Comparison of ENCODE assay signal across 1 fruit fly cellular context in the genomic region with DNA sequence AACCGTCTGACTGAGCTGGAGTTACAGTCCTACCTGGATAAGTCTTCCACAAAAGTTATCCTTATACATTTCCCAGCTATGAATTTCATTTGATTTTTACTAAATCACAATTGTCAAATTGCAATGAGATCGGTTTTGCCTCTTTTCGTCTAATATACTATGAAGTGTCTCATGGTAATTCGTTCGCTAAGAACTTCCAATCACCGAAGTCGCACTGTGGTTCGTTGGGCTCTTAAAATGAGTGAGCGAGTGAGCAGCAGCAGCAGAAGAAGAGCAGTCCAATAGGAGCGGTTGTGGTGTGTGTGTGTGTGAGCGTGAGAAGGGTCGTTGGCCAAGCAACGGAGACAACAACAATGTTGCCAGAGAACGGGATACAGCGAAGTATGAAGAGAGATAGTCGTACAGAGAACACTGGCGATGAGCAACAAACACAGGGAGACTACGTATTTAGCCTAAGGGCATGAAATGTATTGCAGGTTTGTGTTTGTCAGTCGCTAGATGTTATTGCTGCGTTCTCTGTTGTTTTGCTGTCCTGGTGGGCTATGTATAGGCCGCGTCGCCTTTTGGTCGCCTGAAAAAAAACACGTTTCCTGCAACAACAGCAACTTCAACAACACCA.
A peak's percentile ranks its signal among the peaks of the same experiment; 100 is the strongest.
TF ChIP-seq lines count a peak whose summit lies in the region.

No protein-coding gene starts in this region.

TF ChIP-seq in whole organism, embryonic, 481 proteins besides CTCF, POLR2A, EP300 and RAD21 (continued from another document and continues in another):
- TF ChIP-seq tio (GFP tag; optimal IDR thresholded peaks at IDR 0.05; lab: Kevin White, UChicago) (peak; percentile 79), CG1602 (GFP tag; optimal IDR thresholded peaks at IDR 0.05; lab: Kevin White, UChicago) (peak; percentile 88), dmrt99B (tag; optimal IDR thresholded peaks at IDR 0.05; lab: Kevin White, UChicago) (peak; percentile 90), fd3F (GFP tag; optimal IDR thresholded peaks at IDR 0.05; lab: Kevin White, UChicago) (peak; percentile 84), CG32767 (GFP tag; IDR thresholded peaks at IDR 0.05; lab: Robert Waterston, UW) (peak; percentile 83), CG12071 (GFP tag; optimal IDR thresholded peaks at IDR 0.05; lab: Kevin White, UChicago) (peak; percentile 91), toy (GFP tag; IDR thresholded peaks at IDR 0.05; lab: Robert Waterston, UW) (peak; percentile 81), CG10462 (GFP tag; optimal IDR thresholded peaks at IDR 0.05; lab: Kevin White, UChicago) (peak; percentile 90), Gsc (GFP tag; IDR thresholded peaks at IDR 0.05; lab: Robert Waterston, UW) (no peak), CG10654 (GFP tag; optimal IDR thresholded peaks at IDR 0.05; lab: Kevin White, UChicago) (peak; percentile 87), ttk (GFP tag; IDR thresholded peaks at IDR 0.05; lab: Robert Waterston, UW) (peak; percentile 88), CG12104 (GFP tag; optimal IDR thresholded peaks at IDR 0.05; lab: Kevin White, UChicago) (peak; percentile 70), CG12942 (GFP tag; optimal IDR thresholded peaks at IDR 0.05; lab: Kevin White, UChicago) (peak; percentile 89), sim (GFP tag; IDR thresholded peaks at IDR 0.05; lab: Robert Waterston, UW) (peak; percentile 74; the same call in 1 of the 2 replicates), vfl (GFP tag; optimal IDR thresholded peaks at IDR 0.05; lab: Kevin White, UChicago) (peak; percentile 90), cato (GFP tag; optimal IDR thresholded peaks at IDR 0.05; lab: Kevin White, UChicago; ENCODE audit: borderline replicate concordance) (peak; percentile 84), nom (GFP tag; optimal IDR thresholded peaks at IDR 0.05; lab: Kevin White, UChicago) (peak; percentile 86), Hey (tag; optimal IDR thresholded peaks at IDR 0.05; lab: Kevin White, UChicago) (peak; percentile 70), gsb (GFP tag; IDR thresholded peaks at IDR 0.05; lab: Robert Waterston, UW) (peak; percentile 73), CG10147 (GFP tag; optimal IDR thresholded peaks at IDR 0.05; lab: Kevin White, UChicago) (peak; percentile 89), emc (GFP tag; optimal IDR thresholded peaks at IDR 0.05; lab: Kevin White, UChicago) (peak; percentile 59), pum (GFP tag; optimal IDR thresholded peaks at IDR 0.05; lab: Kevin White, UChicago) (peak; percentile 94), Ptx1 (GFP tag; IDR thresholded peaks at IDR 0.05; lab: Robert Waterston, UW) (peak; percentile 93), ato (GFP tag; IDR thresholded peaks at IDR 0.05; lab: Robert Waterston, UW; ENCODE audit: partially characterized antibody) (no peak), p53 (GFP tag; optimal IDR thresholded peaks at IDR 0.05; lab: Kevin White, UChicago) (peak; percentile 79), slp2 (GFP tag; optimal IDR thresholded peaks at IDR 0.05; lab: Kevin White, UChicago) (peak; percentile 87), gro (GFP tag; optimal IDR thresholded peaks at IDR 0.05; lab: Kevin White, UChicago) (peak; percentile 96), Antp (GFP tag; optimal IDR thresholded peaks at IDR 0.05; lab: Kevin White, UChicago) (peak; percentile 96), Hmx (GFP tag; optimal IDR thresholded peaks at IDR 0.05; lab: Kevin White, UChicago) (no peak), Atf-2 (GFP tag; optimal IDR thresholded peaks at IDR 0.05; lab: Kevin White, UChicago) (peak; percentile 89), TFAM (GFP tag; optimal IDR thresholded peaks at IDR 0.05; lab: Kevin White, UChicago) (peak; percentile 29), sr (GFP tag; IDR thresholded peaks at IDR 0.05; lab: Robert Waterston, UW) (peak; percentile 64; the same call in 2 of the 3 replicates), Fer2 (tag; optimal IDR thresholded peaks at IDR 0.05; lab: Kevin White, UChicago) (peak; percentile 70), tgo (GFP tag; IDR thresholded peaks at IDR 0.05; lab: Robert Waterston, UW) (peak; percentile 89), CoRest (tag; optimal IDR thresholded peaks at IDR 0.05; lab: Kevin White, UChicago) (peak; percentile 91), gcm2 (GFP tag; optimal IDR thresholded peaks at IDR 0.05; lab: Kevin White, UChicago) (peak; percentile 85), Hr78 (GFP tag; optimal IDR thresholded peaks at IDR 0.05; lab: Kevin White, UChicago) (peak in 1 of 2 experiments; percentile 60), ken (GFP tag; IDR thresholded peaks at IDR 0.05; lab: Robert Waterston, UW) (peak; percentile 87), pnt (GFP tag; optimal IDR thresholded peaks at IDR 0.05; lab: Kevin White, UChicago) (peak; percentile 93), ab (GFP tag; optimal IDR thresholded peaks at IDR 0.05; lab: Kevin White, UChicago) (peak; percentile 82), hbn (GFP tag; IDR thresholded peaks at IDR 0.05; lab: Robert Waterston, UW; ENCODE audit: partially characterized antibody) (no peak), Myb (GFP tag; optimal IDR thresholded peaks at IDR 0.05; lab: Kevin White, UChicago) (peak; percentile 82), Deaf1 (tag; optimal IDR thresholded peaks at IDR 0.05; lab: Kevin White, UChicago) (peak; percentile 74), fd64A (GFP tag; optimal IDR thresholded peaks at IDR 0.05; lab: Kevin White, UChicago) (peak; percentile 79), inv (GFP tag; IDR thresholded peaks at IDR 0.05; lab: Robert Waterston, UW; ENCODE audit: partially characterized antibody) (no peak), nerfin-2 (GFP tag; IDR thresholded peaks at IDR 0.05; lab: Robert Waterston, UW; ENCODE audit: partially characterized antibody) (no peak), CG9932 (GFP tag; IDR thresholded peaks at IDR 0.05; lab: Robert Waterston, UW) (peak; percentile 89), CG10565 (GFP tag; optimal IDR thresholded peaks at IDR 0.05; lab: Kevin White, UChicago) (no peak), CG17359 (tag; optimal IDR thresholded peaks at IDR 0.05; lab: Kevin White, UChicago) (peak; percentile 94), org-1 (GFP tag; optimal IDR thresholded peaks at IDR 0.05; lab: Kevin White, UChicago) (peak; percentile 93), CkIIα-i1 (GFP tag; IDR thresholded peaks at IDR 0.05; lab: Robert Waterston, UW) (0 out of 2 replicates have a peak, but pooled peaks have one; percentile 34), Camta (GFP tag; optimal IDR thresholded peaks at IDR 0.05; lab: Kevin White, UChicago) (peak; percentile 88), pho (GFP tag; optimal IDR thresholded peaks at IDR 0.05; lab: Kevin White, UChicago) (peak; percentile 89), nau (GFP tag; optimal IDR thresholded peaks at IDR 0.05; lab: Kevin White, UChicago) (peak; percentile 81), CG7271 (tag; optimal IDR thresholded peaks at IDR 0.05; lab: Kevin White, UChicago) (peak; percentile 51), CG8765 (GFP tag; IDR thresholded peaks at IDR 0.05; lab: Robert Waterston, UW) (peak; percentile 84), MTF-1 (GFP tag; optimal IDR thresholded peaks at IDR 0.05; lab: Kevin White, UChicago; ENCODE audit: borderline replicate concordance) (peak; percentile 78), Aef1 (GFP tag; IDR thresholded peaks at IDR 0.05; lab: Robert Waterston, UW) (peak; percentile 85), CG34224 (GFP tag; IDR thresholded peaks at IDR 0.05; lab: Robert Waterston, UW; ENCODE audit: partially characterized antibody) (no peak), CG31224 (GFP tag; IDR thresholded peaks at IDR 0.05; lab: Robert Waterston, UW) (peak; percentile 72), prd (optimal IDR thresholded peaks at IDR 0.05; lab: Kevin White, UChicago) (no peak), prd (GFP tag; IDR thresholded peaks at IDR 0.05; lab: Robert Waterston, UW) (peak; percentile 95), CG9437 (GFP tag; optimal IDR thresholded peaks at IDR 0.05; lab: Kevin White, UChicago) (peak; percentile 76), ac (GFP tag; optimal IDR thresholded peaks at IDR 0.05; lab: Kevin White, UChicago) (peak; percentile 80), Atf3 (GFP tag; optimal IDR thresholded peaks at IDR 0.05; lab: Kevin White, UChicago) (peak; percentile 86), CG12219 (GFP tag; optimal IDR thresholded peaks at IDR 0.05; lab: Kevin White, UChicago) (peak; percentile 95), Sox102F (GFP tag; optimal IDR thresholded peaks at IDR 0.05; lab: Kevin White, UChicago) (peak; percentile 93), Bdp1 (GFP tag; optimal IDR thresholded peaks at IDR 0.05; lab: Kevin White, UChicago) (peak; percentile 84), lmd (GFP tag; IDR thresholded peaks at IDR 0.05; lab: Robert Waterston, UW) (peak; percentile 91), psq (GFP tag; optimal IDR thresholded peaks at IDR 0.05; lab: Kevin White, UChicago) (peak; percentile 41), Mad (GFP tag; optimal IDR thresholded peaks at IDR 0.05; lab: Kevin White, UChicago) (peak; percentile 90), CG18619 (GFP tag; optimal IDR thresholded peaks at IDR 0.05; lab: Kevin White, UChicago) (peak; percentile 87), Ets65A (GFP tag; lab: Kevin White, UChicago) (peak; percentile 98), CG7928 (GFP tag; optimal IDR thresholded peaks at IDR 0.05; lab: Kevin White, UChicago) (peak; percentile 69), ap (GFP tag; IDR thresholded peaks at IDR 0.05; lab: Robert Waterston, UW) (peak; percentile 68), CG2116 (GFP tag; optimal IDR thresholded peaks at IDR 0.05; lab: Kevin White, UChicago) (peak; percentile 62), lilli (GFP tag; optimal IDR thresholded peaks at IDR 0.05; lab: Kevin White, UChicago) (peak; percentile 97), slou (GFP tag; optimal IDR thresholded peaks at IDR 0.05; lab: Kevin White, UChicago) (peak; percentile 72), Nf-YA (GFP tag; IDR thresholded peaks at IDR 0.05; lab: Robert Waterston, UW) (peak; percentile 78), CG6175 (GFP tag; IDR thresholded peaks at IDR 0.05; lab: Robert Waterston, UW) (peak; percentile 68; the same call in 1 of the 3 replicates), zfh2 (GFP tag; optimal IDR thresholded peaks at IDR 0.05; lab: Kevin White, UChicago) (peak; percentile 93), PHDP (tag; optimal IDR thresholded peaks at IDR 0.05; lab: Kevin White, UChicago) (peak; percentile 94), ara (GFP tag; IDR thresholded peaks at IDR 0.05; lab: Robert Waterston, UW) (peak; percentile 90), CG12236 (GFP tag; optimal IDR thresholded peaks at IDR 0.05; lab: Kevin White, UChicago) (peak; percentile 87), CG16863 (GFP tag; optimal IDR thresholded peaks at IDR 0.05; lab: Kevin White, UChicago) (peak; percentile 91), jing (GFP tag; optimal IDR thresholded peaks at IDR 0.05; lab: Kevin White, UChicago) (peak; percentile 83), Spps (tag; optimal IDR thresholded peaks at IDR 0.05; lab: Kevin White, UChicago) (peak; percentile 83), Scr (GFP tag; IDR thresholded peaks at IDR 0.05; lab: Robert Waterston, UW; ENCODE audit: partially characterized antibody) (no peak), amos (GFP tag; IDR thresholded peaks at IDR 0.05; lab: Robert Waterston, UW; ENCODE audit: partially characterized antibody) (no peak), CG18476 (GFP tag; optimal IDR thresholded peaks at IDR 0.05; lab: Kevin White, UChicago) (peak; percentile 73), hkb (optimal IDR thresholded peaks at IDR 0.05; lab: Kevin White, UChicago) (no peak), hkb (GFP tag; IDR thresholded peaks at IDR 0.05; lab: Robert Waterston, UW) (peak; percentile 94), Jarid2 (GFP tag; optimal IDR thresholded peaks at IDR 0.05; lab: Kevin White, UChicago) (peak; percentile 63), HmgD (GFP tag; optimal IDR thresholded peaks at IDR 0.05; lab: Kevin White, UChicago) (peak; percentile 95), CG8290 (GFP tag; optimal IDR thresholded peaks at IDR 0.05; lab: Kevin White, UChicago) (peak; percentile 88), CG8290 (tag; optimal IDR thresholded peaks at IDR 0.05; lab: Kevin White, UChicago) (peak; percentile 48 to 97), CG2202 (tag; optimal IDR thresholded peaks at IDR 0.05; lab: Kevin White, UChicago) (peak; percentile 78), CG6765 (GFP tag; optimal IDR thresholded peaks at IDR 0.05; lab: Kevin White, UChicago) (peak; percentile 76), CG14860 (GFP tag; IDR thresholded peaks at IDR 0.05; lab: Robert Waterston, UW; ENCODE audit: partially characterized antibody) (no peak), schlank (tag; optimal IDR thresholded peaks at IDR 0.05; lab: Kevin White, UChicago) (peak; percentile 89), fd96Cb (tag; optimal IDR thresholded peaks at IDR 0.05; lab: Kevin White, UChicago) (peak; percentile 88), CG18011 (GFP tag; optimal IDR thresholded peaks at IDR 0.05; lab: Kevin White, UChicago) (peak; percentile 80), HmgZ (tag; optimal IDR thresholded peaks at IDR 0.05; lab: Kevin White, UChicago) (peak; percentile 95), Hr3 (GFP tag; optimal IDR thresholded peaks at IDR 0.05; lab: Kevin White, UChicago) (peak; percentile 84), chinmo (GFP tag; IDR thresholded peaks at IDR 0.05; lab: Robert Waterston, UW; ENCODE audit: partially characterized antibody) (0 out of 4 replicates have a peak, but pooled peaks have one; percentile 55), z (GFP tag; IDR thresholded peaks at IDR 0.05; lab: Robert Waterston, UW) (peak; percentile 68; the same call in 2 of the 3 replicates), CG2875 (GFP tag; optimal IDR thresholded peaks at IDR 0.05; lab: Kevin White, UChicago) (peak; percentile 89), sob (GFP tag; IDR thresholded peaks at IDR 0.05; lab: Robert Waterston, UW) (peak; percentile 90), Six4 (GFP tag; optimal IDR thresholded peaks at IDR 0.05; lab: Kevin White, UChicago) (peak; percentile 88), CG3407 (GFP tag; optimal IDR thresholded peaks at IDR 0.05; lab: Kevin White, UChicago) (peak; percentile 74), pita (GFP tag; optimal IDR thresholded peaks at IDR 0.05; lab: Kevin White, UChicago) (no peak), CG8359 (GFP tag; optimal IDR thresholded peaks at IDR 0.05; lab: Kevin White, UChicago; ENCODE audit: borderline replicate concordance) (peak; percentile 76), CG9817 (tag; optimal IDR thresholded peaks at IDR 0.05; lab: Kevin White, UChicago) (peak; percentile 92), Awh (GFP tag; IDR thresholded peaks at IDR 0.05; lab: Robert Waterston, UW) (peak; percentile 90), hth (optimal IDR thresholded peaks at IDR 0.05; lab: Kevin White, UChicago) (no peak), CG10267 (tag; optimal IDR thresholded peaks at IDR 0.05; lab: Kevin White, UChicago) (peak; percentile 87), CG2120 (GFP tag; optimal IDR thresholded peaks at IDR 0.05; lab: Kevin White, UChicago) (peak; percentile 96), wdn (GFP tag; IDR thresholded peaks at IDR 0.05; lab: Robert Waterston, UW) (peak; percentile 88), so (GFP tag; IDR thresholded peaks at IDR 0.05; lab: Robert Waterston, UW) (peak; percentile 85; the same call in 2 of the 3 replicates), jumu (GFP tag; optimal IDR thresholded peaks at IDR 0.05; lab: Kevin White, UChicago) (peak; percentile 94), CG17568 (GFP tag; optimal IDR thresholded peaks at IDR 0.05; lab: Kevin White, UChicago) (peak; percentile 87)
